Worm (Caenorhabditis elegans): ENCODE results near the gene C04E6.8.

The C04E6.8 gene

DNA sequence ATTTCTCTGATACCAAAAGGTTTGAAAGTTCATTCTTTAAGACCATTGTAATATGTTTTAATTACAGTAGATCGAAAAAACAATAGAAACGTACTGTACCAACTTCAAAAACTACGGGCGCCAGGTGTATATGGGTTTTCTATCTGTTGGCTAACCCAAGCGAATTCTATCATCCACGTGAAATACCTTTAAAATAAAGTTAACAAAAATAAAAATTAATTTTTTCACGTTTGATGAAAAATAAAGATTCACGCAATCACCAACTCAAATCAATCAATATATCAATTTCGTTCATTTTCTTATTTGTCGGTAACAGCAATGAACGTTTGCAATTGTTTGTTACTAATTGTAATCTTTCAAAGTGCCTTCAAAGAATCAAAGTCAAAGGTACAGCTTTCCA, 23.5 kb upstream of the C04E6.8 start, which contains the start of gene C04E6.4:
Gene C04E6.4, plus strand, starts transcription at position 301 of the 400 bp plus-strand sequence.
- TF ChIP-seq xbp-1 (tag; optimal IDR thresholded peaks at IDR 0.05): no peak
- no peak for TF ChIP-seq nhr-85 (tag)

DNA sequence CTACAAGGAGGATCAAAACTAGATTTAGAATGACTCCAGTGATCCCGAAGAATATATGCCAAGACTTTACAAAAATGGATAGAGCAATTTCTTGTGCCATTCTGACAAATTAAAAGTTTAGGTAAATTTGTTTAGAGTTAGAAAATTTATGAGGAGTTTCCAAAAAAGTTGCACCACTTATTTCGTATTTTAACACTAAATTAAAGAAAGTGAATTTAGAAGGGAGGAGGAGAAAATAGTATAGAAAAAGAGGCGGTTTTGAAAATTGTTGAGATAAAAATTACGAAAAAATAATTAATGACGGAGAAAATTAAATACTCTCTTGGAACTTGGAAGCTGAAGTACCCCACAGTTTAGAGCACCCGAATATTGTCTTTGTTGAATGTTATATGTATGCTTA, 22.6 kb upstream of the C04E6.8 start, which contains the start of gene srd-15:
Gene srd-15, minus strand, starts transcription at position 101 of the 400 bp plus-strand sequence.
- TF ChIP-seq nhr-84 (tag; optimal IDR thresholded peaks at IDR 0.05) (no peak), swsn-7 (tag; optimal IDR thresholded peaks at IDR 0.05) (no peak), hlh-17 (GFP tag; optimal IDR thresholded peaks at IDR 0.05; ENCODE audit: borderline replicate concordance) (no peak), mab-9 (GFP tag; IDR thresholded peaks at IDR 0.05) (no peak), efl-1 (optimal IDR thresholded peaks at IDR 0.05) (no peak), efl-1 (GFP tag; optimal IDR thresholded peaks at IDR 0.05 in 1 of 2) (no peak), pax-3 (tag; optimal IDR thresholded peaks at IDR 0.05) (no peak), hpl-2 (GFP tag; optimal IDR thresholded peaks at IDR 0.05) (no peak), fkh-10 (GFP tag; optimal IDR thresholded peaks at IDR 0.05) (no peak), C16A3.4 (tag; optimal IDR thresholded peaks at IDR 0.05) (no peak), dsc-1 (tag; optimal IDR thresholded peaks at IDR 0.05) (no peak), nhr-47 (tag; optimal IDR thresholded peaks at IDR 0.05) (no peak), snpc-4 (tag; optimal IDR thresholded peaks at IDR 0.05) (no peak), nhr-12 (tag; optimal IDR thresholded peaks at IDR 0.05) (no peak), jun-1 (tag; optimal IDR thresholded peaks at IDR 0.05) (no peak), snu-23 (GFP tag; optimal IDR thresholded peaks at IDR 0.05) (no peak), aly-2 (tag; optimal IDR thresholded peaks at IDR 0.05) (no peak)

DNA sequence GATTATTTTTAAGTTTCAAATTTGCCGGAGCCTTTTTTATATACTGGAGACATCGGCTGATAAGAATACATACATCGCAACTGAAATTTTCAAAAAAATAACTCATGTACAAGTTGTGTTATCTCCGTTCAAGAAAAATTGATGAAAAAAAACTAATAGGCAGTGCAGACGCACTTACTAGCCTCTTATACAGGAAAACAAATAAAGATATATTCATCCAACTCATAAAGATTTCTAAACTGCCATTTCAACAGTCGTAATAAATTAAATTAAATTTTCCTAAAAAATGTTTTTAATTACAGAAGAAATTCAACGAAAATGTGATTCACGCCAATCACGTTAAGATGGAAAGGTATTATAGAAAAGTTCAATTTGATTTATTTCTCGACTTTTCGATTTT, 18.2 kb upstream of the C04E6.8 start, which contains the start of gene C04E6.5:
Gene C04E6.5, plus strand, starts transcription at position 301 of the 400 bp plus-strand sequence.
- TF ChIP-seq isw-1 (GFP tag; IDR thresholded peaks at IDR 0.05): no peak
- no peak for TF ChIP-seq C34B4.2 (tag; optimal IDR thresholded peaks at IDR 0.05)
- no peak for TF ChIP-seq ceh-82 (tag; optimal IDR thresholded peaks at IDR 0.05)
- no peak for TF ChIP-seq snpc-4 (tag; optimal IDR thresholded peaks at IDR 0.05)
- TF ChIP-seq fos-1 (tag; optimal IDR thresholded peaks at IDR 0.05): no peak
- no peak for TF ChIP-seq lin-13 (GFP tag; optimal IDR thresholded peaks at IDR 0.05)
- no peak for TF ChIP-seq unc-30 (tag; optimal IDR thresholded peaks at IDR 0.05)
- TF ChIP-seq nhr-85 (tag): no peak
- TF ChIP-seq rnt-1 (tag; optimal IDR thresholded peaks at IDR 0.05): no peak

DNA sequence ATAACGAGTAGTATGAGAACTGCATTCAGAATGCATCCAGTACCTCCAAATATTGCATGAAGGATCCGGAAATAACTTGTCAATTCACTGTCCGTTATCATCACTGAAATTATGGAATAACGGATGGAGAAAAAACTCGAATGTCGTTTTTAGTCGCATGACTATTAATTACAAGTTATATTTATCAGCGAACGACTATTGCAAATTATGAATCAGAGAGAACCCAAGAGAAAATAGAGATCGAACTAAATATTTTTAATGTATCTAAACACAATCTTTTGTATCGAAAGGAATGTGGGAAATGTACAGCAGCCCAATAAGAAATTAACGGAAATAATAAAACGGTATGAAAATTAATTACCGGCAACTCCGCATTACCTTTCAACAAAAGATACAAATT, 16.3 kb upstream of the C04E6.8 start, which contains the start of gene srd-16:
Gene srd-16, minus strand, starts transcription at position 101 of the 400 bp plus-strand sequence.
- no peak for TF ChIP-seq aha-1 (tag; optimal IDR thresholded peaks at IDR 0.05)
- no peak for TF ChIP-seq lin-15B (tag; optimal IDR thresholded peaks at IDR 0.05)
- TF ChIP-seq egl-13 (tag; optimal IDR thresholded peaks at IDR 0.05): no peak
- no peak for TF ChIP-seq swsn-7 (tag; optimal IDR thresholded peaks at IDR 0.05)
- no peak for TF ChIP-seq nhr-84 (tag; optimal IDR thresholded peaks at IDR 0.05)
- TF ChIP-seq nhr-11 (tag; optimal IDR thresholded peaks at IDR 0.05): no peak
- no peak for TF ChIP-seq efl-1 (optimal IDR thresholded peaks at IDR 0.05)
- no peak for TF ChIP-seq efl-1 (GFP tag; optimal IDR thresholded peaks at IDR 0.05 in 1 of 2)
- no peak for TF ChIP-seq tlp-1 (tag; optimal IDR thresholded peaks at IDR 0.05)
- TF ChIP-seq aly-2 (tag; optimal IDR thresholded peaks at IDR 0.05): no peak
- TF ChIP-seq irx-1 (tag; optimal IDR thresholded peaks at IDR 0.05): no peak
- TF ChIP-seq hlh-17 (GFP tag; optimal IDR thresholded peaks at IDR 0.05; ENCODE audit: borderline replicate concordance): no peak
- TF ChIP-seq nhr-47 (tag; optimal IDR thresholded peaks at IDR 0.05): no peak
- TF ChIP-seq dsc-1 (tag; optimal IDR thresholded peaks at IDR 0.05): no peak
- no peak for TF ChIP-seq ceh-8 (GFP tag; optimal IDR thresholded peaks at IDR 0.05)
- TF ChIP-seq elt-2 (tag; optimal IDR thresholded peaks at IDR 0.05): no peak

- TF ChIP-seq mef-2 (tag; optimal IDR thresholded peaks at IDR 0.05) (no peak), ets-5 (GFP tag; IDR thresholded peaks at IDR 0.05) (no peak), nhr-71 (tag; optimal IDR thresholded peaks at IDR 0.05) (no peak), unc-130 (tag; optimal IDR thresholded peaks at IDR 0.05) (no peak), nhr-12 (tag; optimal IDR thresholded peaks at IDR 0.05) (no peak), nhr-20 (tag; optimal IDR thresholded peaks at IDR 0.05) (no peak), sup-37 (GFP tag; optimal IDR thresholded peaks at IDR 0.05) (no peak), zag-1 (tag; optimal IDR thresholded peaks at IDR 0.05) (no peak), tlp-1 (tag; optimal IDR thresholded peaks at IDR 0.05) (no peak)
Observed at ce11 chrV:5895021-5895420, 11.4 kb upstream of the C04E6.8 start, which contains the start of gene grd-9. TSS of gene grd-9 (plus strand) at chrV:5895321.
